Fruit fly (Drosophila melanogaster) whole organism, wandering third instar larva: ENCODE data around the gene jv.

Experiments
- Abd-B ChIP-seq: fragments of >200 bp; optimal IDR thresholded peaks from 2 replicates; lab custom pipeline; 2017; ENCODE audit warnings: missing biosample characterization, missing genetic modification characterization
- CG32264 ChIP-seq: fragments of 200-800 bp; sonication (Bioruptor generic); optimal IDR thresholded peaks from 2 replicates; lab custom pipeline; 2016; ENCODE audit warnings: missing biosample characterization, missing genetic modification characterization
- CG9705 ChIP-seq: fragments of 200-800 bp; sonication (Bioruptor generic); optimal IDR thresholded peaks from 2 replicates; lab custom pipeline; 2018; ENCODE audit warnings: missing biosample characterization, mild to moderate bottlenecking, missing genetic modification characterization
- CrebA ChIP-seq: fragments of 200-800 bp; sonication (Bioruptor generic); optimal IDR thresholded peaks from 2 replicates; lab custom pipeline; 2016; ENCODE audit warnings: missing biosample characterization, mild to moderate bottlenecking, missing genetic modification characterization, borderline replicate concordance
- Dfd ChIP-seq: fragments of >200 bp; optimal IDR thresholded peaks from 2 replicates; lab custom pipeline; 2017; ENCODE audit warnings: missing biosample characterization, missing genetic modification characterization
- Dif ChIP-seq: fragments of 200-275, 200-300 bp; sonication (Bioruptor generic); optimal IDR thresholded peaks from 2 replicates; lab custom pipeline; 2018; ENCODE audit warnings: missing biosample characterization, missing genetic modification characterization; ENCODE audit not compliant: partially characterized antibody
- GATAd ChIP-seq: sonication (Bioruptor generic); optimal IDR thresholded peaks from 2 replicates; lab custom pipeline; 2016; ENCODE audit warnings: missing biosample characterization, missing genetic modification characterization
- HLH106 ChIP-seq: fragments of 200-800 bp; optimal IDR thresholded peaks from 3 replicates; lab custom pipeline; 2019; ENCODE audit warnings: missing biosample characterization, mild to moderate bottlenecking, missing genetic modification characterization, moderate library complexity
- Hnf4 ChIP-seq: fragments of 200-800 bp; sonication (Bioruptor generic); optimal IDR thresholded peaks from 2 replicates; lab custom pipeline; 2016; ENCODE audit warnings: missing biosample characterization, mild to moderate bottlenecking, missing genetic modification characterization
- Hr78 ChIP-seq: fragments of >200 bp; optimal IDR thresholded peaks from 2 replicates; lab custom pipeline; 2017; ENCODE audit warnings: missing biosample characterization, missing genetic modification characterization
- Hr83 ChIP-seq: fragments of 200-300 bp; sonication (Bioruptor generic); optimal IDR thresholded peaks from 2 replicates; lab custom pipeline; 2016; ENCODE audit warnings: missing biosample characterization, mild to moderate bottlenecking, missing genetic modification characterization, moderate library complexity; ENCODE audit not compliant: poor library complexity, severe bottlenecking
- Jra ChIP-seq: sonication (Bioruptor generic); optimal IDR thresholded peaks from 2 replicates; lab custom pipeline; 2016; ENCODE audit warnings: missing biosample characterization, missing genetic modification characterization
- Mio ChIP-seq: sonication (Bioruptor generic); optimal IDR thresholded peaks from 2 replicates; lab custom pipeline; 2016; ENCODE audit warnings: missing biosample characterization, missing genetic modification characterization
- Myc ChIP-seq: fragments of >200 bp; optimal IDR thresholded peaks from 2 replicates; lab custom pipeline; 2017
- N ChIP-seq: fragments of >200 bp; optimal IDR thresholded peaks from 2 replicates; lab custom pipeline; 2018; ENCODE audit warnings: missing biosample characterization, missing external identifiers, missing genetic modification characterization
- OdsH ChIP-seq: fragments of 200-800 bp; sonication (Bioruptor generic); optimal IDR thresholded peaks from 2 replicates; lab custom pipeline; 2016; ENCODE audit warnings: missing biosample characterization, mild to moderate bottlenecking, missing genetic modification characterization
- Rel ChIP-seq, 2 experiments: fragments of 200-800 bp; sonication (Bioruptor generic) in 1 of 2; optimal IDR thresholded peaks; 2 replicates in 1 of 2; 3 replicates in 1 of 2; lab custom pipeline; 2016 to 2019; ENCODE audit warnings: mild to moderate bottlenecking in 2 of 2, missing biosample characterization in 2 of 2, missing genetic modification characterization in 2 of 2, moderate library complexity in 1 of 2
- Sp1 ChIP-seq: fragments of 200-800 bp; sonication (Bioruptor generic); optimal IDR thresholded peaks from 3 replicates; lab custom pipeline; 2019; ENCODE audit warnings: missing biosample characterization, mild to moderate bottlenecking, missing genetic modification characterization, moderate library complexity
- Vsx2 ChIP-seq: fragments of 200-300, 225-300 bp; sonication (Bioruptor generic); optimal IDR thresholded peaks from 2 replicates; lab custom pipeline; 2018; ENCODE audit warnings: missing biosample characterization, missing genetic modification characterization; ENCODE audit not compliant: partially characterized antibody
- br ChIP-seq: fragments of 200-800 bp; sonication (Bioruptor generic); optimal IDR thresholded peaks from 2 replicates; lab custom pipeline; 2016; ENCODE audit warnings: missing biosample characterization, missing genetic modification characterization
- brk ChIP-seq: fragments of 200-800 bp; sonication (Bioruptor generic); optimal IDR thresholded peaks from 2 replicates; lab custom pipeline; 2016; ENCODE audit warnings: missing biosample characterization, mild to moderate bottlenecking, missing genetic modification characterization
- dl ChIP-seq, 2 experiments: fragments of 175-275, 200-275 bp in 1 of 2; fragments of 200-275 bp in 1 of 2; sonication (Bioruptor generic); optimal IDR thresholded peaks; lab custom pipeline; 2018; ENCODE audit warnings: mild to moderate bottlenecking in 2 of 2, missing biosample characterization in 2 of 2, missing genetic modification characterization in 2 of 2, moderate library complexity in 2 of 2; ENCODE audit not compliant: partially characterized antibody in 2 of 2, insufficient read depth in 1 of 2
- dmrt93B ChIP-seq: fragments of 200-800 bp; sonication (Bioruptor generic); optimal IDR thresholded peaks from 2 replicates; lab custom pipeline; 2018; ENCODE audit warnings: missing biosample characterization, mild to moderate bottlenecking, missing genetic modification characterization
- dsf ChIP-seq: sonication (Bioruptor generic); optimal IDR thresholded peaks from 2 replicates; lab custom pipeline; 2016; ENCODE audit warnings: missing biosample characterization, missing genetic modification characterization, borderline replicate concordance
- ey ChIP-seq: fragments of 200-800 bp; sonication (Bioruptor generic); optimal IDR thresholded peaks from 2 replicates; lab custom pipeline; 2016; ENCODE audit warnings: missing biosample characterization, missing genetic modification characterization
- foxo ChIP-seq, 2 experiments: fragments of 200-800 bp; sonication (Bioruptor generic); optimal IDR thresholded peaks; 2 replicates in 1 of 2; 3 replicates in 1 of 2; lab custom pipeline; 2016 to 2017; ENCODE audit warnings: missing biosample characterization in 2 of 2, missing genetic modification characterization in 2 of 2
- fru ChIP-seq: fragments of 200-800 bp; sonication (Bioruptor generic); optimal IDR thresholded peaks from 3 replicates; lab custom pipeline; 2016; ENCODE audit warnings: missing biosample characterization, mild to moderate bottlenecking, missing genetic modification characterization
- h ChIP-seq: fragments of 200-800 bp; sonication (Bioruptor generic); optimal IDR thresholded peaks from 3 replicates; lab custom pipeline; 2016; ENCODE audit warnings: missing biosample characterization, mild to moderate bottlenecking, missing genetic modification characterization
- jim ChIP-seq: fragments of 175-275, 200-325 bp; sonication (Bioruptor generic); optimal IDR thresholded peaks from 2 replicates; lab custom pipeline; 2016; ENCODE audit warnings: missing biosample characterization, mild to moderate bottlenecking, missing genetic modification characterization
- lola ChIP-seq: fragments of >200 bp; optimal IDR thresholded peaks from 2 replicates; lab custom pipeline; 2017; ENCODE audit warnings: missing biosample characterization, missing genetic modification characterization
- pan ChIP-seq: fragments of >200 bp; optimal IDR thresholded peaks from 2 replicates; lab custom pipeline; 2017
- psq ChIP-seq: fragments of 200-800 bp; sonication (Bioruptor generic); optimal IDR thresholded peaks from 3 replicates; lab custom pipeline; 2017; ENCODE audit warnings: missing biosample characterization, mild to moderate bottlenecking, missing genetic modification characterization, moderate library complexity
- rgr ChIP-seq: fragments of 200-800 bp; sonication (Bioruptor generic); optimal IDR thresholded peaks from 3 replicates; lab custom pipeline; 2016; ENCODE audit warnings: missing biosample characterization, mild to moderate bottlenecking, missing genetic modification characterization
- sage ChIP-seq: fragments of 200-800 bp; sonication (Bioruptor generic); optimal IDR thresholded peaks from 2 replicates; lab custom pipeline; 2016; ENCODE audit warnings: missing biosample characterization, mild to moderate bottlenecking, missing genetic modification characterization
- sv ChIP-seq: fragments of 200-800 bp; sonication (Bioruptor generic); optimal IDR thresholded peaks from 3 replicates; lab custom pipeline; 2016; ENCODE audit warnings: missing biosample characterization, missing genetic modification characterization
- tai ChIP-seq: sonication (Bioruptor generic); optimal IDR thresholded peaks from 2 replicates; lab custom pipeline; 2016; ENCODE audit warnings: missing biosample characterization, missing genetic modification characterization
- usp ChIP-seq: fragments of >200 bp; optimal IDR thresholded peaks from 2 replicates; lab custom pipeline; 2017; ENCODE audit warnings: missing biosample characterization, missing genetic modification characterization
- woc ChIP-seq: sonication (Bioruptor generic); optimal IDR thresholded peaks from 2 replicates; lab custom pipeline; 2016; ENCODE audit warnings: missing biosample characterization, mild to moderate bottlenecking, missing genetic modification characterization

The jv gene

DNA sequence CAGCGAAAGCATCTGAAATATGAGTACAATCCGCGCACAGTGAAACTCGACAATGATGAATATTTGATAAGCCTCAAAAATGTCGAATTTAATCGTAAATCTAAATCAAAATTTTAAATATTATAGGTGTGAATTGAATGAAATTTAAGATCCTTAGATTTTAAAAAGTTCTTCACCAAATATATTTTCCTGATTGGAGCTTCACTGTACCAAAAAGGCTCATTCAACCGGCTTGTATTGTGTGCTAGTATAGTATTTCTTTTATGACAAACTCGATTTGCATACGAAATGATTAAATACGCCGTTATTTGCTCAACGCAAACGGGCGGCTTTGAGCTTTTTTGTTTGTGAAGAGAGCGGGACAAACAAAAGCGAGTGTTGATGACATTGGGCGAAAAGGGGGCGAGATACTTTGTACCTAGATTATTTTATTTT, 36.3 kb downstream of the jv start (continued):
- TF ChIP-seq Dif (GFP tag; lab: Kevin White, UChicago), result no peak
- no peak for TF ChIP-seq Abd-B (GFP tag; lab: Kevin White, UChicago)
- TF ChIP-seq h (GFP tag; lab: Kevin White, UChicago), result peak; percentile 96
- peak; percentile 68 for TF ChIP-seq CG32264
- TF ChIP-seq sage, result peak; percentile 64
- TF ChIP-seq rgr (GFP tag; lab: Kevin White, UChicago), result peak; percentile 96
- peak; percentile 83 for TF ChIP-seq sv (GFP tag; lab: Kevin White, UChicago)
- peak; percentile 60 to 92 for TF ChIP-seq foxo (GFP tag; optimal IDR thresholded peaks at IDR 0.05; lab: Kevin White, UChicago)
- TF ChIP-seq, all 38 proteins: peak for 26

DNA sequence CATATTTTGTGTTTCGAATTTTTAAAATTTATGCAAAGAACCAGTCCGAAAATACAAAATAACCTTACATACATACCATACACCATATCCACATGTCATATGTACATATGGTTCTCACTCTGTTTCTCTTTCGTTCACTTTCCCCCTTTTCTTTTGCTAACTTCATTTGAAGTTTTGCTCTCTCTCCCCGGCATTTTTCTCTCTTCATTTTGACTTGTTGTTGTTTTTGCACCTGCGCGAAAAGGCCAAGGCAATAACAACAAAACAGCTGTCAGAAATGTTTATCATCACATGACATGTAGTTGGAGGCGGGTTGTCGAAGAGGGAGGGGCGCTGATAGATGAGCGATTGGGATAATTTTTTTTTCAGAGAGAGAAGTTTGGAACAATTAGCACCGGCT, 36.9 kb downstream of the jv start:
- TF ChIP-seq ey, result no peak
- no peak for TF ChIP-seq woc (GFP tag; lab: Kevin White, UChicago)
- no peak for TF ChIP-seq tai (GFP tag; lab: Kevin White, UChicago)
- TF ChIP-seq Vsx2 (GFP tag; lab: Kevin White, UChicago), result no peak
- no peak for TF ChIP-seq sv (GFP tag; lab: Kevin White, UChicago)
- no peak for TF ChIP-seq HLH106 (tag; lab: Kevin White, UChicago)
- no peak for TF ChIP-seq pan
- TF ChIP-seq foxo (GFP tag; optimal IDR thresholded peaks at IDR 0.05; lab: Kevin White, UChicago), result no peak
- no peak for TF ChIP-seq GATAd (GFP tag; lab: Kevin White, UChicago)
- TF ChIP-seq, all 38 proteins: peak for 0

DNA sequence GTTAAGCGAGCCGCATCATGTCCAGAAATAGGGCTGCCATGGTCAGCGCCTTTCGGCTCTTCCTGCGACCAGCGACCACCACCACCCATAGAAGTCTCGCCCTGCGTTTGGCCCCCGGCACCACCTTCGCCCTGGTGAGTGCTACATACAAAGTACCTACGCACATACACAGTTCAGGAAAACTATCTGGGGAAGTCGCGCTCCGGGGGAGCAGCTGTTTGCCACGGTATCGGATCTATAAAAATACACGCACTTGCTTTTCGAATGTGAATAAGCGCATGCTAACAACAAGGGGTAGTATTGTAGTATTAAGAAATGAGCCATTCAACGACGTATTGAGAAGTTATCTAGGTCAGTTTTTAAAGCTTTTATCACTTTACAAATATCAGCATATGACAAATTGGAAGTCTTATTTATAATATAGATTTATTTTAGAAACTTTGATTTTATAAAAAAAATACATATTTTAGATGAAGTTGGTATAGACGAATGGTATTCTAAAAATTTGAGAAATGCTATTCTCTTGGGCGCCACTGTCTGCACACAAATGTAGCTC, 37.4 kb downstream of the jv start:
- TF ChIP-seq fru, result peak; percentile 15
- no peak for TF ChIP-seq Myc (lab: Kevin White, UChicago)
- peak; percentile 43 for TF ChIP-seq HLH106 (tag; lab: Kevin White, UChicago)
- peak; percentile 12 for TF ChIP-seq ey
- no peak for TF ChIP-seq pan
- TF ChIP-seq psq (GFP tag; lab: Kevin White, UChicago), result peak; percentile 24
- no peak for TF ChIP-seq N (GFP tag; lab: Kevin White, UChicago)
- peak in 1 of 2 experiments; percentile 45 for TF ChIP-seq foxo (GFP tag; optimal IDR thresholded peaks at IDR 0.05; lab: Kevin White, UChicago)
- no peak for TF ChIP-seq brk (GFP tag; lab: Kevin White, UChicago)
- no peak for TF ChIP-seq GATAd (GFP tag; lab: Kevin White, UChicago)
- no peak for TF ChIP-seq usp (GFP tag; lab: Kevin White, UChicago)
- TF ChIP-seq Abd-B (GFP tag; lab: Kevin White, UChicago), result no peak
- TF ChIP-seq dl (GFP tag; optimal IDR thresholded peaks at IDR 0.05; lab: Kevin White, UChicago; ENCODE audit: insufficient read depth in 1 of 2, partially characterized antibody in 2 of 2), result no peak
- TF ChIP-seq br (GFP tag; lab: Kevin White, UChicago), result no peak
- TF ChIP-seq Hnf4, result peak; percentile 24
- TF ChIP-seq sage, result peak; percentile 7
- no peak for TF ChIP-seq sv (GFP tag; lab: Kevin White, UChicago)
- TF ChIP-seq lola (GFP tag; lab: Kevin White, UChicago), result no peak
- TF ChIP-seq h (GFP tag; lab: Kevin White, UChicago), result peak; percentile 38
- no peak for TF ChIP-seq Hr78 (GFP tag; lab: Kevin White, UChicago)
- TF ChIP-seq dmrt93B (GFP tag; lab: Kevin White, UChicago), result peak; percentile 35
- TF ChIP-seq Dif (GFP tag; lab: Kevin White, UChicago), result no peak
- peak; percentile 45 for TF ChIP-seq Sp1 (GFP tag; lab: Kevin White, UChicago)
- no peak for TF ChIP-seq dsf
- no peak for TF ChIP-seq jim (GFP tag; lab: Kevin White, UChicago)
- TF ChIP-seq rgr (GFP tag; lab: Kevin White, UChicago), result peak; percentile 47
- no peak for TF ChIP-seq Jra (GFP tag; lab: Kevin White, UChicago)
- no peak for TF ChIP-seq Vsx2 (GFP tag; lab: Kevin White, UChicago)
- no peak for TF ChIP-seq Dfd
- TF ChIP-seq CG32264, result no peak
- TF ChIP-seq Rel (GFP tag; optimal IDR thresholded peaks at IDR 0.05; lab: Kevin White, UChicago), result no peak
- no peak for TF ChIP-seq Rel (tag; optimal IDR thresholded peaks at IDR 0.05; lab: Kevin White, UChicago)
- no peak for TF ChIP-seq Hr83 (GFP tag; lab: Kevin White, UChicago)
- peak; percentile 45 for TF ChIP-seq OdsH
- peak; percentile 16 for TF ChIP-seq tai (GFP tag; lab: Kevin White, UChicago)
- TF ChIP-seq woc (GFP tag; lab: Kevin White, UChicago), result no peak
- TF ChIP-seq Mio (GFP tag; lab: Kevin White, UChicago), result no peak
- no peak for TF ChIP-seq CG9705
- TF ChIP-seq CrebA, result no peak
